Worm (Caenorhabditis elegans): Measurements from ENCODE around the gene arrd-7.
A peak's percentile ranks its signal among the peaks of the same experiment; 100 is the strongest.

The arrd-7 gene

ce11 chrII:12063076-12063475, 655 bp upstream of the arrd-7 start:
- TF ChIP-seq pqm-1 (tag; optimal IDR thresholded peaks at IDR 0.05) = peak; percentile 34
- TF ChIP-seq pha-4 (tag; optimal IDR thresholded peaks at IDR 0.05) = peak; percentile 0
- TF ChIP-seq nhr-23 (tag; optimal IDR thresholded peaks at IDR 0.05) = no peak
- TF ChIP-seq zag-1 (tag; optimal IDR thresholded peaks at IDR 0.05) = no peak
- TF ChIP-seq elt-2 (tag; optimal IDR thresholded peaks at IDR 0.05) = peak; percentile 72

- TF ChIP-seq ama-1 (optimal IDR thresholded peaks at IDR 0.05) (peak; percentile 65), unc-62 (GFP tag; optimal IDR thresholded peaks at IDR 0.05) (no peak), ceh-16 (tag; optimal IDR thresholded peaks at IDR 0.05) (no peak), lsy-12 (tag; optimal IDR thresholded peaks at IDR 0.05) (peak; percentile 51), nhr-43 (tag; optimal IDR thresholded peaks at IDR 0.05; ENCODE audit: poor library complexity, severe bottlenecking) (peak; percentile 74), daf-12 (tag; optimal IDR thresholded peaks at IDR 0.05) (no peak), mml-1 (tag; optimal IDR thresholded peaks at IDR 0.05) (no peak)
Measured at ce11 chrII:12059872-12060271, 2.5 kb downstream of the arrd-7 start.

- TF ChIP-seq nhr-77 (tag; optimal IDR thresholded peaks at IDR 0.05) (no peak), daf-12 (tag; optimal IDR thresholded peaks at IDR 0.05) (no peak), egl-27 (tag; optimal IDR thresholded peaks at IDR 0.05) (no peak), zag-1 (tag; optimal IDR thresholded peaks at IDR 0.05) (no peak), nhr-43 (tag; optimal IDR thresholded peaks at IDR 0.05; ENCODE audit: poor library complexity, severe bottlenecking) (peak; percentile 33), ZK546.5 (tag; optimal IDR thresholded peaks at IDR 0.05) (no peak), lsy-12 (tag; optimal IDR thresholded peaks at IDR 0.05) (peak; percentile 35), nhr-67 (tag; optimal IDR thresholded peaks at IDR 0.05) (no peak), ama-1 (optimal IDR thresholded peaks at IDR 0.05) (peak; percentile 83), eor-1 (tag; optimal IDR thresholded peaks at IDR 0.05) (no peak), lin-39 (tag; optimal IDR thresholded peaks at IDR 0.05) (no peak), nfya-1 (tag; optimal IDR thresholded peaks at IDR 0.05; ENCODE audit: insufficient read depth) (no peak)
Measured at ce11 chrII:12058298-12058697, 4.1 kb downstream of the arrd-7 start.

DNA sequence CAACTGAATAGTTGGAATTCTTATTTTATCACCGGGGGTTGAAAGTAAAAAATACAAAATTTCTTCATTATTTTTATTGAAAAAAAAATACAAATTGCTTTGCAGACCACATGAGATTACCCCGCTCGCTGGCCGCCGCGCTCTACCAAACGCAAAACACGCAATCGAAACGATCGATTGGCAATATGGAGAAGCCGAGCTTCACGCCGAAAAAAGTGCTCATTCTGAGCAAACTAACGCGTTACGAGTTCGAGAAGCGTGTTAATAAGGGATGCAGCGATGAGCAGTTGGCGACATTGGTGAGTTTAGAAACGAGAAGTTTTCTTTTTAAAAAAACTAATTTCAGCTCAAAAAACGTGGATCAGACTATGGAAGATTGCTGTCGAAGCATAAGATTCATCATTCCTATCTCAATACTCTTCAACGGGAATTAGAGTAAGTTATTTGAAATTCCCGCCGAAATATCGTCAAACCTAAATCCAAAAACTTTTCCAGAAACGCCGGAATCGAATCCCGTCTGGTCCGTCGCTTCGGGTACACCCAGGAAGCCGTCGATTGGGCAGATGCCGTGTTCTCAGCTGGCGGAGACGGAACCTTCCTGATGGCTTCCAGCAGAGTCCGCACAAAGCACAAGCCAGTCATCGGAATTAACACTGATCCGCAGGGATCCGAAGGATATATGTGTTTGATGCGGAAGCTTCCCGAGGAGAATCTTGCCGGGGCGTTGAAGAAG, 6.8 kb downstream of the arrd-7 start:
- TF ChIP-seq lsy-12 (tag; optimal IDR thresholded peaks at IDR 0.05) (peak; percentile 36), nhr-43 (tag; optimal IDR thresholded peaks at IDR 0.05; ENCODE audit: poor library complexity, severe bottlenecking) (peak; percentile 58), ceh-16 (tag; optimal IDR thresholded peaks at IDR 0.05) (no peak), fkh-10 (GFP tag; optimal IDR thresholded peaks at IDR 0.05) (no peak), snpc-4 (tag; optimal IDR thresholded peaks at IDR 0.05) (no peak), eor-1 (tag; optimal IDR thresholded peaks at IDR 0.05) (no peak), ztf-11 (tag; optimal IDR thresholded peaks at IDR 0.05) (no peak), mdl-1 (tag; optimal IDR thresholded peaks at IDR 0.05) (no peak), unc-62 (GFP tag; optimal IDR thresholded peaks at IDR 0.05) (no peak), jun-1 (tag; optimal IDR thresholded peaks at IDR 0.05) (no peak), lin-39 (tag; optimal IDR thresholded peaks at IDR 0.05) (no peak), ztf-4 (tag; optimal IDR thresholded peaks at IDR 0.05) (no peak), ama-1 (optimal IDR thresholded peaks at IDR 0.05) (peak; percentile 67), sea-2 (GFP tag; optimal IDR thresholded peaks at IDR 0.05) (no peak)

DNA sequence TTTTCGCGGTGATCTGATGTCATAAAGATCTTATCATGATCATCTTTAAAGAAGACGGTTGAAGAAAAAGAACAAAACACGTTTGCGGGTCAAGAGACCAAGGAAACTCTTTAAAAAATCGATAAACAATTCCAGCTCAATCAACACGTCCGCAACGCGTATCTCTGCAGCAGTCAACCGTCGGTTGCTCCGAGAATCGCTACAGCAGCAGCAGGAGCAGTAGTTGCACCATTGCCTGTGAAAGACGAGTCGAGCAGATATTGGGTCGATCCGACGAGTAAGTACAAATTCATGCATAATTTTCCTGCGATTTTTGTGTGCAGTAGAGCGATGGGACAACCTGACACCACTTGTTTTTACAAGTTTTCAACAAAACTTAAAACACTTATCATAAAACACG, 7.9 kb downstream of the arrd-7 start:
- no peak for TF ChIP-seq nhr-12 (tag; optimal IDR thresholded peaks at IDR 0.05)
- peak; percentile 32 for TF ChIP-seq nhr-43 (tag; optimal IDR thresholded peaks at IDR 0.05; ENCODE audit: poor library complexity, severe bottlenecking)
- TF ChIP-seq ceh-9 (tag; optimal IDR thresholded peaks at IDR 0.05) = no peak
- peak; percentile 6 for TF ChIP-seq nfya-1 (tag; optimal IDR thresholded peaks at IDR 0.05; ENCODE audit: insufficient read depth)
- TF ChIP-seq ama-1 (optimal IDR thresholded peaks at IDR 0.05) = peak; percentile 78

ce11 chrII:12054150-12054549, 8.3 kb downstream of the arrd-7 start:
- TF ChIP-seq sea-2 (GFP tag; optimal IDR thresholded peaks at IDR 0.05) (no peak), elt-2 (tag; optimal IDR thresholded peaks at IDR 0.05) (no peak), mml-1 (tag; optimal IDR thresholded peaks at IDR 0.05) (no peak), ceh-16 (tag; optimal IDR thresholded peaks at IDR 0.05) (no peak), daf-12 (tag; optimal IDR thresholded peaks at IDR 0.05) (no peak), ama-1 (optimal IDR thresholded peaks at IDR 0.05) (peak; percentile 70), nhr-12 (tag; optimal IDR thresholded peaks at IDR 0.05) (no peak), ztf-11 (tag; optimal IDR thresholded peaks at IDR 0.05) (no peak), tbx-2 (tag; optimal IDR thresholded peaks at IDR 0.05) (no peak)

Data from whole organism, L3 larva.